Fruit fly (Drosophila melanogaster) whole organism, embryonic: ENCODE measurements around the gene CG33293.
A peak's percentile ranks its signal among the peaks of the same experiment; 100 is the strongest.

Source experiments
- Asciz ChIP-seq: fragments of 200-800 bp; sonication (Bioruptor generic); optimal IDR thresholded peaks from 2 replicates; lab custom pipeline; 2017; ENCODE audit warnings: missing biosample characterization, mild to moderate bottlenecking, missing genetic modification characterization, missing genetic modification reagents
- CG10209 ChIP-seq: fragments of 200-800 bp; sonication (Bioruptor generic); optimal IDR thresholded peaks from 3 replicates; lab custom pipeline; 2017; ENCODE audit warnings: missing biosample characterization, mild to moderate bottlenecking, missing genetic modification characterization, missing genetic modification reagents
- CG10274 ChIP-seq: fragments of 200-800 bp; sonication (Bioruptor generic); optimal IDR thresholded peaks from 3 replicates; lab custom pipeline; 2017; ENCODE audit warnings: missing biosample characterization, mild to moderate bottlenecking, missing genetic modification characterization
- CG10462 ChIP-seq: fragments of 200-800 bp; sonication (Bioruptor generic); optimal IDR thresholded peaks from 2 replicates; lab custom pipeline; 2016; ENCODE audit warnings: missing biosample characterization, missing genetic modification characterization
- CG10543 ChIP-seq: fragments of 200-800 bp; sonication (Bioruptor generic); optimal IDR thresholded peaks from 3 replicates; lab custom pipeline; 2017; ENCODE audit warnings: missing biosample characterization, mild to moderate bottlenecking, missing genetic modification characterization, moderate library complexity
- CG12104 ChIP-seq: fragments of 200-800 bp; sonication (Bioruptor generic); optimal IDR thresholded peaks from 3 replicates; lab custom pipeline; 2016; ENCODE audit warnings: missing biosample characterization, missing genetic modification characterization
- CG1233 ChIP-seq: fragments of 200-800 bp; sonication (Bioruptor generic); optimal IDR thresholded peaks from 4 replicates; lab custom pipeline; 2018; ENCODE audit warnings: missing biosample characterization, mild to moderate bottlenecking, missing genetic modification characterization
- CG13624 ChIP-seq: fragments of 200-800 bp; sonication (Bioruptor generic); optimal IDR thresholded peaks from 2 replicates; lab custom pipeline; 2016; ENCODE audit warnings: missing biosample characterization, missing genetic modification characterization
- CG18619 ChIP-seq: fragments of 200-800 bp; sonication (Bioruptor generic); optimal IDR thresholded peaks from 3 replicates; lab custom pipeline; 2017; ENCODE audit warnings: missing biosample characterization, mild to moderate bottlenecking, missing genetic modification characterization
- CG2712 ChIP-seq: fragments of 200-800 bp; optimal IDR thresholded peaks from 3 replicates; lab custom pipeline; 2019; ENCODE audit warnings: missing biosample characterization, mild to moderate bottlenecking, missing genetic modification characterization, moderate library complexity
- CG30403 ChIP-seq: fragments of 200-800 bp; sonication (Bioruptor generic); optimal IDR thresholded peaks from 3 replicates; lab custom pipeline; 2016; ENCODE audit warnings: missing biosample characterization, missing genetic modification characterization
- CG32532 ChIP-seq: fragments of 200-800 bp; sonication (Bioruptor generic); IDR thresholded peaks from 2 replicates; pipeline ENCODE4 v1.3.6; 2022; ENCODE audit warnings: missing biosample characterization, missing genetic modification characterization
- CG3281 ChIP-seq: fragments of 200-800 bp; sonication (Bioruptor generic); optimal IDR thresholded peaks from 3 replicates; lab custom pipeline; 2017; ENCODE audit warnings: missing biosample characterization, mild to moderate bottlenecking, missing genetic modification characterization
- CG3838 ChIP-seq: fragments of 200-800 bp; sonication (Bioruptor generic); optimal IDR thresholded peaks from 3 replicates; lab custom pipeline; 2016; ENCODE audit warnings: missing biosample characterization, missing genetic modification characterization
- CG4820 ChIP-seq: fragments of 200-800 bp; sonication (Bioruptor generic); optimal IDR thresholded peaks from 3 replicates; lab custom pipeline; 2016; ENCODE audit warnings: missing biosample characterization, missing genetic modification characterization
- CG8359 ChIP-seq: fragments of 200-800 bp; sonication (Bioruptor generic); optimal IDR thresholded peaks from 2 replicates; lab custom pipeline; 2017; ENCODE audit warnings: missing biosample characterization, mild to moderate bottlenecking, missing genetic modification characterization, borderline replicate concordance
- D19B ChIP-seq: fragments of 200-800 bp; sonication (Bioruptor generic); optimal IDR thresholded peaks from 2 replicates; lab custom pipeline; 2017; ENCODE audit warnings: missing biosample characterization, mild to moderate bottlenecking, missing genetic modification characterization
- Dp ChIP-seq: fragments of 200-800 bp; sonication (Bioruptor generic); optimal IDR thresholded peaks from 2 replicates; lab custom pipeline; 2018; ENCODE audit warnings: missing biosample characterization, mild to moderate bottlenecking, missing genetic modification characterization, moderate library complexity
- Eip74EF ChIP-seq, 2 experiments: fragments of 200-800 bp in 1 of 2; fragments of >200 bp in 1 of 2; sonication (Bioruptor generic) in 1 of 2; optimal IDR thresholded peaks; 2 replicates each; lab custom pipeline; 2017 to 2019; ENCODE audit warnings: missing biosample characterization in 2 of 2, missing genetic modification characterization in 2 of 2, mild to moderate bottlenecking in 1 of 2, moderate library complexity in 1 of 2
- HmgD ChIP-seq: fragments of 200-800 bp; sonication (Bioruptor generic); optimal IDR thresholded peaks from 3 replicates; lab custom pipeline; 2016; ENCODE audit warnings: missing biosample characterization, missing genetic modification characterization
- Hr78 ChIP-seq, 2 experiments: fragments of 200-800 bp in 1 of 2; fragments of >200 bp in 1 of 2; sonication (Bioruptor generic) in 1 of 2; optimal IDR thresholded peaks; 2 replicates each; lab custom pipeline; 2017 to 2019; ENCODE audit warnings: missing biosample characterization in 2 of 2, missing genetic modification characterization in 2 of 2, mild to moderate bottlenecking in 1 of 2, moderate library complexity in 1 of 2
- Jarid2 ChIP-seq: fragments of 200-800 bp; sonication (Bioruptor generic); optimal IDR thresholded peaks from 3 replicates; lab custom pipeline; 2017; ENCODE audit warnings: mild to moderate bottlenecking, missing biosample characterization, missing genetic modification reagents, missing genetic modification characterization
- Meics ChIP-seq: fragments of 200-800 bp; sonication (Bioruptor generic); optimal IDR thresholded peaks from 2 replicates; lab custom pipeline; 2017; ENCODE audit warnings: missing biosample characterization, mild to moderate bottlenecking, missing genetic modification characterization
- NFAT ChIP-seq: fragments of 200-800 bp; sonication (Bioruptor generic); IDR thresholded peaks from 2 replicates; pipeline ENCODE4 v1.3.6; 2022; ENCODE audit warnings: missing biosample characterization, missing genetic modification characterization
- NK7.1 ChIP-seq: fragments of 200-800 bp; sonication (Bioruptor generic); optimal IDR thresholded peaks from 3 replicates; lab custom pipeline; 2016; ENCODE audit warnings: missing biosample characterization, missing genetic modification characterization
- NfI ChIP-seq: fragments of 200-800 bp; sonication (Bioruptor generic); optimal IDR thresholded peaks from 3 replicates; lab custom pipeline; 2018; ENCODE audit warnings: missing biosample characterization, mild to moderate bottlenecking, missing genetic modification characterization, moderate library complexity
- Optix ChIP-seq: fragments of 200-800 bp; sonication (Bioruptor generic); IDR thresholded peaks from 3 replicates; pipeline ENCODE4 v1.3.6; 2022; ENCODE audit warnings: missing biosample characterization, missing genetic modification characterization
- bowl ChIP-seq: fragments of 200-800 bp; sonication (Bioruptor generic); IDR thresholded peaks from 2 replicates; pipeline ENCODE4 v1.3.6; 2022; ENCODE audit warnings: missing biosample characterization, missing genetic modification characterization
- cg ChIP-seq: fragments of 200-800 bp; sonication (Bioruptor generic); optimal IDR thresholded peaks from 3 replicates; lab custom pipeline; 2019; ENCODE audit warnings: missing biosample characterization, mild to moderate bottlenecking, missing genetic modification characterization, moderate library complexity
- chm ChIP-seq: fragments of 200-800 bp; sonication (Bioruptor generic); IDR thresholded peaks from 2 replicates; pipeline ENCODE4 v1.3.6; 2022; ENCODE audit warnings: missing biosample characterization, missing genetic modification characterization
- crol ChIP-seq: fragments of 200-800 bp; sonication (Bioruptor generic); IDR thresholded peaks from 2 replicates; pipeline ENCODE4 v1.3.6; 2022; ENCODE audit warnings: missing biosample characterization, missing genetic modification characterization
- disco-r ChIP-seq: fragments of 200-800 bp; sonication (Bioruptor generic); optimal IDR thresholded peaks from 2 replicates; lab custom pipeline; 2016; ENCODE audit warnings: missing biosample characterization, missing genetic modification characterization
- en ChIP-seq: fragments of 200-800 bp; sonication (Bioruptor generic); optimal IDR thresholded peaks from 2 replicates; lab custom pipeline; 2016; ENCODE audit warnings: missing biosample characterization, missing genetic modification characterization
- fd64A ChIP-seq: fragments of 200-800 bp; sonication (Bioruptor generic); optimal IDR thresholded peaks from 3 replicates; lab custom pipeline; 2018; ENCODE audit warnings: missing biosample characterization, mild to moderate bottlenecking, missing genetic modification characterization
- gfzf ChIP-seq: fragments of 200-800 bp; sonication (Bioruptor generic); optimal IDR thresholded peaks from 2 replicates; lab custom pipeline; 2016; ENCODE audit warnings: missing biosample characterization, mild to moderate bottlenecking, missing genetic modification characterization, moderate library complexity
- hb ChIP-seq: fragments of 200-800 bp; sonication (Bioruptor generic); IDR thresholded peaks from 3 replicates; pipeline ENCODE4 v1.3.6; 2022; ENCODE audit warnings: missing biosample characterization, missing genetic modification characterization; ENCODE audit not compliant: partially characterized antibody
- ind ChIP-seq: fragments of 200-800 bp; sonication (Bioruptor generic); optimal IDR thresholded peaks from 3 replicates; lab custom pipeline; 2016; ENCODE audit warnings: missing biosample characterization, missing genetic modification characterization
- inv ChIP-seq: fragments of 200-800 bp; sonication (Bioruptor generic); IDR thresholded peaks from 2 replicates; pipeline ENCODE4 v1.3.6; 2022; ENCODE audit warnings: missing biosample characterization, missing genetic modification characterization; ENCODE audit not compliant: partially characterized antibody
- jumu ChIP-seq: fragments of 200-800 bp; sonication (Bioruptor generic); optimal IDR thresholded peaks from 3 replicates; lab custom pipeline; 2016; ENCODE audit warnings: missing biosample characterization, missing genetic modification characterization
- kay ChIP-seq: fragments of 200-800 bp; sonication (Bioruptor generic); optimal IDR thresholded peaks from 2 replicates; lab custom pipeline; 2016; ENCODE audit warnings: missing biosample characterization, missing genetic modification characterization
- klu ChIP-seq: fragments of 200-800 bp; sonication (Bioruptor generic); IDR thresholded peaks from 2 replicates; pipeline ENCODE4 v1.3.6; 2022; ENCODE audit warnings: missing biosample characterization, missing genetic modification characterization
- kni ChIP-seq: fragments of 200-800 bp; sonication (Bioruptor generic); optimal IDR thresholded peaks from 3 replicates; lab custom pipeline; 2017; ENCODE audit warnings: mild to moderate bottlenecking, missing biosample characterization, missing genetic modification reagents, missing genetic modification characterization
- luna ChIP-seq: fragments of 200-800 bp; sonication (Bioruptor generic); optimal IDR thresholded peaks from 2 replicates; lab custom pipeline; 2016; ENCODE audit warnings: missing biosample characterization, missing genetic modification characterization
- mirr ChIP-seq: fragments of 200-800 bp; sonication (Bioruptor generic); optimal IDR thresholded peaks from 3 replicates; lab custom pipeline; 2018; ENCODE audit warnings: missing biosample characterization, mild to moderate bottlenecking, missing genetic modification characterization
- pros ChIP-seq: fragments of 200-800 bp; sonication (Bioruptor generic); optimal IDR thresholded peaks from 3 replicates; lab custom pipeline; 2019; ENCODE audit warnings: missing biosample characterization, mild to moderate bottlenecking, missing genetic modification characterization, moderate library complexity
- rib ChIP-seq: fragments of 200-800 bp; sonication (Bioruptor generic); IDR thresholded peaks from 2 replicates; pipeline ENCODE4 v1.3.6; 2022; ENCODE audit warnings: missing biosample characterization, missing genetic modification characterization
- ro ChIP-seq: fragments of 200-800 bp; sonication (Bioruptor generic); IDR thresholded peaks from 2 replicates; pipeline ENCODE4 v1.3.6; 2022; ENCODE audit warnings: missing biosample characterization, missing genetic modification characterization
- sens ChIP-seq: fragments of 200-800 bp; sonication (Bioruptor generic); peaks from one replicate; lab custom pipeline; 2016; ENCODE audit warnings: missing biosample characterization, missing genetic modification characterization
- slbo ChIP-seq: fragments of 200-800 bp; sonication (Bioruptor generic); IDR thresholded peaks from 2 replicates; pipeline ENCODE4 v1.3.6; 2022; ENCODE audit warnings: missing biosample characterization, missing genetic modification characterization
- unpg ChIP-seq: fragments of 200-800 bp; sonication (Bioruptor generic); optimal IDR thresholded peaks from 3 replicates; lab custom pipeline; 2018; ENCODE audit warnings: missing biosample characterization, mild to moderate bottlenecking, missing genetic modification characterization, moderate library complexity
- z ChIP-seq: fragments of 200-800 bp; sonication (Bioruptor generic); IDR thresholded peaks from 3 replicates; pipeline ENCODE4 v1.3.6; 2022; ENCODE audit warnings: missing biosample characterization, missing genetic modification characterization

Gene CG33293

dm6 chr3R:5209481-5209880, 31.1 kb downstream of the CG33293 start (continued):
- TF ChIP-seq hb = no peak
- TF ChIP-seq CG10209 (GFP tag; lab: Kevin White, UChicago) = peak; percentile 33
- TF ChIP-seq CG4820 = peak; percentile 44
- TF ChIP-seq cg (GFP tag; lab: Kevin White, UChicago) = no peak
- TF ChIP-seq klu (GFP tag; lab: Robert Waterston, UW) = no peak
- TF ChIP-seq slbo (GFP tag; lab: Robert Waterston, UW) = no peak
- peak; percentile 55 for TF ChIP-seq CG2712 (tag; lab: Kevin White, UChicago)
- TF ChIP-seq jumu (GFP tag; lab: Kevin White, UChicago) = peak; percentile 29
- no peak for TF ChIP-seq CG3838 (GFP tag; lab: Kevin White, UChicago)
- no peak for TF ChIP-seq z
- TF ChIP-seq CG12104 (GFP tag; lab: Kevin White, UChicago) = no peak
- no peak for TF ChIP-seq CG10543 (GFP tag; lab: Kevin White, UChicago)
- TF ChIP-seq CG32532 (GFP tag; lab: Robert Waterston, UW) = no peak
- no peak for TF ChIP-seq HmgD (GFP tag; lab: Kevin White, UChicago)
- TF ChIP-seq Asciz (GFP tag; lab: Kevin White, UChicago) = peak; percentile 59
- no peak for TF ChIP-seq NK7.1 (GFP tag; lab: Kevin White, UChicago)
- no peak for TF ChIP-seq pros
- TF ChIP-seq gfzf (GFP tag; lab: Kevin White, UChicago) = no peak
- peak; percentile 29 for TF ChIP-seq NfI
- peak; percentile 87 for TF ChIP-seq sens (GFP tag; lab: Kevin White, UChicago)
- no peak for TF ChIP-seq kni
- no peak for TF ChIP-seq Jarid2 (GFP tag; lab: Kevin White, UChicago)
- TF ChIP-seq ind (GFP tag; lab: Kevin White, UChicago) = peak; percentile 21
- TF ChIP-seq luna (GFP tag; lab: Kevin White, UChicago) = no peak
- no peak for TF ChIP-seq mirr
- TF ChIP-seq CG30403 = peak; percentile 26
- no peak for TF ChIP-seq disco-r (GFP tag; lab: Kevin White, UChicago)
- TF ChIP-seq CG10274 (GFP tag; lab: Kevin White, UChicago) = no peak
- no peak for TF ChIP-seq CG3281 (GFP tag; lab: Kevin White, UChicago)
- no peak for TF ChIP-seq CG8359 (GFP tag; lab: Kevin White, UChicago)
- no peak for TF ChIP-seq CG1233
- TF ChIP-seq CG10462 = no peak
- no peak for TF ChIP-seq Meics (GFP tag; lab: Kevin White, UChicago)
- no peak for TF ChIP-seq CG18619 (GFP tag; lab: Kevin White, UChicago)
- TF ChIP-seq en = no peak
- no peak for TF ChIP-seq Hr78 (GFP tag; optimal IDR thresholded peaks at IDR 0.05; lab: Kevin White, UChicago)
- 0 out of 2 replicates have a peak, but pooled peaks have one; percentile 45 for TF ChIP-seq chm (GFP tag; lab: Robert Waterston, UW)
- TF ChIP-seq fd64A = peak; percentile 28
- no peak for TF ChIP-seq inv
- 0 out of 3 replicates have a peak, but pooled peaks have one; percentile 35 for TF ChIP-seq Optix
- TF ChIP-seq Dp (GFP tag; lab: Kevin White, UChicago) = no peak
- TF ChIP-seq bowl (GFP tag; lab: Robert Waterston, UW) = no peak
- no peak for TF ChIP-seq NFAT (GFP tag; lab: Robert Waterston, UW)
- no peak for TF ChIP-seq Eip74EF (GFP tag; optimal IDR thresholded peaks at IDR 0.05; lab: Kevin White, UChicago)
- no peak for TF ChIP-seq ro (GFP tag; lab: Robert Waterston, UW)
- TF ChIP-seq D19B (GFP tag; lab: Kevin White, UChicago) = no peak
- TF ChIP-seq unpg (GFP tag; lab: Kevin White, UChicago) = peak; percentile 54
- TF ChIP-seq CG13624 (GFP tag; lab: Kevin White, UChicago) = no peak
- no peak for TF ChIP-seq rib (GFP tag; lab: Robert Waterston, UW)
- TF ChIP-seq crol (GFP tag; lab: Robert Waterston, UW) = no peak
- TF ChIP-seq kay (GFP tag; lab: Kevin White, UChicago) = no peak
